Worm (Caenorhabditis elegans): ENCODE data around the gene cyp-33E3.

DNA sequence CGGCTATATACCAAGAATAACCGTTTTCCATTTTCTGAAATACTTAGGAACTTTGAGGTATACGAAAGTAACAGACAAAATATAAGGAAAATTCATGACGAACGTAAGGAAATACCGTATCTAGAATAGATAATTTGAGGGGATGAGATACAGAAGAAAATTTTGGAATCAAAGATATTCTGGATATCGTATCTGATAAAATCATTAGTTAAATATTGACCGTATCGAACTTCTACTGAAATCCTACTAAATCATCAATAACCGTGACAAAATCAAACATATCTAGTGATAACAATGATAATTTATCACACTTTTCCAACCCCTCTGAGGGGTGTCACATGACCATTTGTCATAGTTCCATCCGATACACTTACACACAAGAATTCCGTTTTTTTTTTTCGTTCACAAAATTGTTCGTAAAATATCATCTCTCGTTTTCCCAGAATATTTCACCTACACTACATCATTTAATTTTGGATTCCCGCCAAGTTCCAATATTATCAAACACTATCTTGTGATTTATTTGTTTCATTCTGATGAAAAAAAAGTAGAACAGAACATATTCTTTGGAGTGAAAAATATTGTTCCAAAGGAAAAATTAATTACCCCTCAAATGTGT, 14.0 kb upstream of the cyp-33E3 start, which contains the start of gene Y59H11AR.4:
- no peak for TF ChIP-seq nhr-237 (tag; optimal IDR thresholded peaks at IDR 0.05)
- TF ChIP-seq flh-1 (GFP tag; optimal IDR thresholded peaks at IDR 0.05) = no peak
- TF ChIP-seq lin-13 (tag; optimal IDR thresholded peaks at IDR 0.05) = no peak
- no peak for TF ChIP-seq nhr-12 (tag; optimal IDR thresholded peaks at IDR 0.05)
- TF ChIP-seq lsy-2 (tag; optimal IDR thresholded peaks at IDR 0.05) = no peak
- no peak for TF ChIP-seq nhr-76 (tag; optimal IDR thresholded peaks at IDR 0.05)
- TF ChIP-seq cnd-1 (tag; optimal IDR thresholded peaks at IDR 0.05) = no peak
- no peak for TF ChIP-seq elt-3 (tag; optimal IDR thresholded peaks at IDR 0.05)
- TF ChIP-seq mls-2 (tag; optimal IDR thresholded peaks at IDR 0.05) = no peak
- no peak for TF ChIP-seq nhr-28 (tag; optimal IDR thresholded peaks at IDR 0.05)
- TF ChIP-seq lin-32 (GFP tag; optimal IDR thresholded peaks at IDR 0.05) = no peak
- TF ChIP-seq unc-39 (tag; optimal IDR thresholded peaks at IDR 0.05) = no peak
- TF ChIP-seq pha-4 (tag; optimal IDR thresholded peaks at IDR 0.05) = no peak

All from whole organism, mixed stage, embryonic.